Fruit fly (Drosophila melanogaster) whole organism, embryonic: Measurements from ENCODE around the gene CG17598.

Experiments used
- Ada2b ChIP-seq: fragments of 200-800 bp; sonication (Bioruptor generic); IDR thresholded peaks from 2 replicates; pipeline ENCODE4 v1.3.6; 2022; ENCODE audit warnings: missing biosample characterization, missing genetic modification characterization
- Adf1 ChIP-seq: fragments of 200-800 bp; sonication (Bioruptor generic); IDR thresholded peaks from 2 replicates; pipeline ENCODE4 v1.3.6; 2022; ENCODE audit warnings: missing biosample characterization, missing genetic modification characterization
- CG11504 ChIP-seq: fragments of 200-800 bp; sonication (Bioruptor generic); optimal IDR thresholded peaks from 3 replicates; lab custom pipeline; 2019; ENCODE audit warnings: missing biosample characterization, mild to moderate bottlenecking, missing genetic modification characterization, moderate library complexity
- CG13296 ChIP-seq: fragments of 200-800 bp; sonication (Bioruptor generic); optimal IDR thresholded peaks from 3 replicates; lab custom pipeline; 2018; ENCODE audit warnings: missing biosample characterization, mild to moderate bottlenecking, missing genetic modification characterization
- CG13775 ChIP-seq: fragments of 200-800 bp; sonication (Bioruptor generic); optimal IDR thresholded peaks from 3 replicates; lab custom pipeline; 2017; ENCODE audit warnings: missing biosample characterization, mild to moderate bottlenecking, missing genetic modification characterization
- CG14014 ChIP-seq: fragments of 200-800 bp; sonication (Bioruptor generic); IDR thresholded peaks from 2 replicates; pipeline ENCODE4 v1.3.6; 2022; ENCODE audit warnings: missing biosample characterization, missing genetic modification characterization
- CG15514 ChIP-seq: fragments of 200-800 bp; sonication (Bioruptor generic); optimal IDR thresholded peaks from 3 replicates; lab custom pipeline; 2017; ENCODE audit warnings: missing biosample characterization, missing genetic modification characterization, mild to moderate bottlenecking, moderate library complexity, missing genetic modification reagents
- CG16863 ChIP-seq: fragments of 200-800 bp; sonication (Bioruptor generic); optimal IDR thresholded peaks from 3 replicates; lab custom pipeline; 2016; ENCODE audit warnings: missing biosample characterization, missing genetic modification characterization
- CG17361 ChIP-seq: fragments of 200-800 bp; sonication (Bioruptor generic); IDR thresholded peaks from 3 replicates; pipeline ENCODE4 v1.3.6; 2022; ENCODE audit warnings: missing biosample characterization, missing genetic modification characterization
- CG2712 ChIP-seq: fragments of 200-800 bp; optimal IDR thresholded peaks from 3 replicates; lab custom pipeline; 2019; ENCODE audit warnings: missing biosample characterization, mild to moderate bottlenecking, missing genetic modification characterization, moderate library complexity
- CG31365 ChIP-seq: fragments of 200-800 bp; sonication (Bioruptor generic); optimal IDR thresholded peaks from 2 replicates; lab custom pipeline; 2018; ENCODE audit warnings: missing biosample characterization, mild to moderate bottlenecking, missing genetic modification characterization
- CG4617 ChIP-seq: fragments of 200-800 bp; sonication (Bioruptor generic); optimal IDR thresholded peaks from 3 replicates; lab custom pipeline; 2016; ENCODE audit warnings: missing biosample characterization, missing genetic modification characterization, borderline replicate concordance
- CG6854 ChIP-seq: fragments of 200-800 bp; sonication (Bioruptor generic); optimal IDR thresholded peaks from 3 replicates; lab custom pipeline; 2017; ENCODE audit warnings: missing biosample characterization, mild to moderate bottlenecking, missing genetic modification characterization
- CG7357 ChIP-seq: fragments of 200-800 bp; sonication (Bioruptor generic); IDR thresholded peaks from 3 replicates; pipeline ENCODE4 v1.3.6; 2022; ENCODE audit warnings: missing biosample characterization, missing genetic modification characterization
- CG8924 ChIP-seq: fragments of 200-800 bp; optimal IDR thresholded peaks from 3 replicates; lab custom pipeline; 2019; ENCODE audit warnings: missing biosample characterization, mild to moderate bottlenecking, missing genetic modification characterization, moderate library complexity
- CG9817 ChIP-seq: fragments of 200-800 bp; sonication (Bioruptor generic); optimal IDR thresholded peaks from 2 replicates; lab custom pipeline; 2018; ENCODE audit warnings: missing biosample characterization, mild to moderate bottlenecking, missing genetic modification characterization, moderate library complexity
- Camta ChIP-seq: fragments of 200-800 bp; sonication (Bioruptor generic); optimal IDR thresholded peaks from 2 replicates; lab custom pipeline; 2016; ENCODE audit warnings: missing biosample characterization, missing genetic modification characterization
- Chrac-16 ChIP-seq: fragments of 200-800 bp; sonication (Bioruptor generic); optimal IDR thresholded peaks from 3 replicates; lab custom pipeline; 2016; ENCODE audit warnings: missing biosample characterization, missing genetic modification characterization
- Elba2 ChIP-seq: fragments of 200-800 bp; sonication (Bioruptor generic); optimal IDR thresholded peaks from 3 replicates; lab custom pipeline; 2016; ENCODE audit warnings: missing biosample characterization, missing genetic modification characterization
- GATAe ChIP-seq: fragments of 200-800 bp; sonication (Bioruptor generic); conservative IDR thresholded peaks from 2 replicates; pipeline ENCODE4 v1.3.6; 2022; ENCODE audit warnings: missing biosample characterization, missing genetic modification characterization
- HLH3B ChIP-seq: fragments of 200-800 bp; sonication (Bioruptor generic); IDR thresholded peaks from 2 replicates; pipeline ENCODE4 v1.3.6; 2022; ENCODE audit warnings: missing biosample characterization, missing genetic modification characterization
- Hr3 ChIP-seq: fragments of 200-800 bp; sonication (Bioruptor generic); optimal IDR thresholded peaks from 3 replicates; lab custom pipeline; 2016; ENCODE audit warnings: missing biosample characterization, missing genetic modification characterization
- MBD-R2 ChIP-seq: fragments of 200-800 bp; sonication (Bioruptor generic); IDR thresholded peaks from 2 replicates; pipeline ENCODE4 v1.3.6; 2022; ENCODE audit warnings: missing biosample characterization, missing genetic modification characterization
- Mad ChIP-seq: fragments of 200-800 bp; sonication (Bioruptor generic); optimal IDR thresholded peaks from 2 replicates; lab custom pipeline; 2016; ENCODE audit warnings: missing biosample characterization, missing genetic modification characterization
- Neu2 ChIP-seq: fragments of 200-800 bp; sonication (Bioruptor generic); optimal IDR thresholded peaks from 3 replicates; lab custom pipeline; 2016; ENCODE audit warnings: missing biosample characterization, missing genetic modification characterization, borderline replicate concordance
- Rfx ChIP-seq: fragments of 200-800 bp; sonication (Bioruptor generic); IDR thresholded peaks from 2 replicates; pipeline ENCODE4 v1.3.6; 2022; ENCODE audit warnings: missing biosample characterization, missing genetic modification characterization
- Side ChIP-seq: fragments of 200-800 bp; sonication (Bioruptor generic); optimal IDR thresholded peaks from 2 replicates; lab custom pipeline; 2016; ENCODE audit warnings: missing biosample characterization, missing genetic modification characterization
- Spps ChIP-seq: fragments of 200-800 bp; sonication (Bioruptor generic); optimal IDR thresholded peaks from 2 replicates; lab custom pipeline; 2018; ENCODE audit warnings: missing biosample characterization, mild to moderate bottlenecking, missing genetic modification characterization
- Stat92E ChIP-seq, 3 experiments: fragments of >200 bp in 2 of 3; fragments of 200-800 bp in 1 of 3; sonication (Bioruptor generic) in 1 of 3; optimal IDR thresholded peaks; 2 replicates each; lab custom pipeline; 2017 to 2019; ENCODE audit warnings: missing biosample characterization in 3 of 3, missing genetic modification characterization in 3 of 3, mild to moderate bottlenecking in 1 of 3, moderate library complexity in 1 of 3
- Tbp ChIP-seq: fragments of >200 bp; optimal IDR thresholded peaks from 2 replicates; lab custom pipeline; 2018; ENCODE audit warnings: missing biosample characterization, missing genetic modification characterization
- bowl ChIP-seq: fragments of 200-800 bp; sonication (Bioruptor generic); IDR thresholded peaks from 2 replicates; pipeline ENCODE4 v1.3.6; 2022; ENCODE audit warnings: missing biosample characterization, missing genetic modification characterization
- crp ChIP-seq, 2 experiments: fragments of 200-800 bp; sonication (Bioruptor generic); optimal IDR thresholded peaks; 2 replicates in 1 of 2; 3 replicates in 1 of 2; lab custom pipeline; 2017; ENCODE audit warnings: missing biosample characterization in 2 of 2, missing genetic modification characterization in 2 of 2, mild to moderate bottlenecking in 1 of 2, moderate library complexity in 1 of 2
- dmrt99B ChIP-seq: fragments of 200-800 bp; sonication (Bioruptor generic); optimal IDR thresholded peaks from 2 replicates; lab custom pipeline; 2018; ENCODE audit warnings: missing biosample characterization, mild to moderate bottlenecking, missing genetic modification characterization, moderate library complexity
- eyg ChIP-seq: fragments of 200-800 bp; sonication (Bioruptor generic); optimal IDR thresholded peaks from 3 replicates; lab custom pipeline; 2016; ENCODE audit warnings: missing biosample characterization, missing genetic modification characterization
- ftz-f1 ChIP-seq: fragments of 200-800 bp; sonication (Bioruptor generic); optimal IDR thresholded peaks from 2 replicates; lab custom pipeline; 2016; ENCODE audit warnings: missing biosample characterization, missing genetic modification characterization
- gem ChIP-seq: fragments of 200-800 bp; sonication (Bioruptor generic); optimal IDR thresholded peaks from 2 replicates; lab custom pipeline; 2019; ENCODE audit warnings: missing biosample characterization, mild to moderate bottlenecking, missing genetic modification characterization, moderate library complexity
- grn ChIP-seq: fragments of 200-800 bp; sonication (Bioruptor generic); optimal IDR thresholded peaks from 3 replicates; lab custom pipeline; 2017; ENCODE audit warnings: missing biosample characterization, missing genetic modification characterization
- ken ChIP-seq: fragments of 200-800 bp; sonication (Bioruptor generic); IDR thresholded peaks from 3 replicates; pipeline ENCODE4 v1.3.6; 2022; ENCODE audit warnings: missing biosample characterization, missing genetic modification characterization
- lov ChIP-seq, 2 experiments: fragments of 200-800 bp in 1 of 2; fragments of >200 bp in 1 of 2; sonication (Bioruptor generic) in 1 of 2; IDR thresholded peaks in 1 of 2; optimal IDR thresholded peaks in 1 of 2; 2 replicates in 1 of 2; 3 replicates in 1 of 2; pipeline versions ENCODE4 v1.3.6 to Lab custom; 2017 to 2022; ENCODE audit warnings: missing biosample characterization in 1 of 2, missing genetic modification characterization in 1 of 2
- oc ChIP-seq: fragments of 200-800 bp; sonication (Bioruptor generic); optimal IDR thresholded peaks from 2 replicates; lab custom pipeline; 2018; ENCODE audit warnings: missing biosample characterization, mild to moderate bottlenecking, missing genetic modification characterization, moderate library complexity
- otp ChIP-seq: fragments of 200-800 bp; sonication (Bioruptor generic); IDR thresholded peaks from 3 replicates; pipeline ENCODE4, ENCODE4 v1.3.6; 2022; ENCODE audit warnings: missing biosample characterization, missing genetic modification characterization
- rib ChIP-seq: fragments of 200-800 bp; sonication (Bioruptor generic); IDR thresholded peaks from 2 replicates; pipeline ENCODE4 v1.3.6; 2022; ENCODE audit warnings: missing biosample characterization, missing genetic modification characterization
- ro ChIP-seq: fragments of 200-800 bp; sonication (Bioruptor generic); IDR thresholded peaks from 2 replicates; pipeline ENCODE4 v1.3.6; 2022; ENCODE audit warnings: missing biosample characterization, missing genetic modification characterization
- shn ChIP-seq: fragments of 200-800 bp; sonication (Bioruptor generic); optimal IDR thresholded peaks from 3 replicates; lab custom pipeline; 2016; ENCODE audit warnings: missing biosample characterization, missing genetic modification characterization
- slou ChIP-seq: fragments of 200-800 bp; sonication (Bioruptor generic); optimal IDR thresholded peaks from 3 replicates; lab custom pipeline; 2016; ENCODE audit warnings: missing biosample characterization, missing genetic modification characterization
- sqz ChIP-seq: fragments of 200-800 bp; sonication (Bioruptor generic); optimal IDR thresholded peaks from 3 replicates; lab custom pipeline; 2018; ENCODE audit warnings: missing biosample characterization, mild to moderate bottlenecking, missing genetic modification characterization
- trem ChIP-seq: fragments of 200-800 bp; optimal IDR thresholded peaks from 3 replicates; lab custom pipeline; 2019; ENCODE audit warnings: missing biosample characterization, mild to moderate bottlenecking, missing genetic modification characterization, moderate library complexity
- unpg ChIP-seq: fragments of 200-800 bp; sonication (Bioruptor generic); optimal IDR thresholded peaks from 3 replicates; lab custom pipeline; 2018; ENCODE audit warnings: missing biosample characterization, mild to moderate bottlenecking, missing genetic modification characterization, moderate library complexity

The CG17598 gene

dm6 chrX:22487667-22488593 is 52.3 kb downstream of the CG17598 start (continued):
- TF ChIP-seq CG16863 (GFP tag; lab: Kevin White, UChicago): no peak
- no peak for TF ChIP-seq Elba2 (GFP tag; lab: Kevin White, UChicago)
- no peak for TF ChIP-seq GATAe (GFP tag; lab: Robert Waterston, UW)
- TF ChIP-seq shn (GFP tag; lab: Kevin White, UChicago): no peak
- no peak for TF ChIP-seq lov (optimal IDR thresholded peaks at IDR 0.05; lab: Kevin White, UChicago)
- no peak for TF ChIP-seq lov (GFP tag; IDR thresholded peaks at IDR 0.05; lab: Robert Waterston, UW)
- TF ChIP-seq Ada2b (GFP tag; lab: Robert Waterston, UW): peak; percentile 52
- peak; percentile 6 for TF ChIP-seq CG15514 (GFP tag; lab: Kevin White, UChicago)
- peak; percentile 70; the same call in 1 of the 2 replicates for TF ChIP-seq rib (GFP tag; lab: Robert Waterston, UW)
- TF ChIP-seq crp (GFP tag; optimal IDR thresholded peaks at IDR 0.05; lab: Kevin White, UChicago): peak in 1 of 2 experiments; percentile 63
- TF ChIP-seq bowl: no peak
- peak; percentile 44; the same call in 2 of the 3 replicates for TF ChIP-seq CG17361 (GFP tag; lab: Robert Waterston, UW)
- no peak for TF ChIP-seq trem
- TF ChIP-seq gem (tag; lab: Kevin White, UChicago): peak; percentile 70
- no peak for TF ChIP-seq otp (GFP tag; lab: Robert Waterston, UW)
- TF ChIP-seq Mad (GFP tag; lab: Kevin White, UChicago): no peak
- TF ChIP-seq Stat92E (GFP tag; optimal IDR thresholded peaks at IDR 0.05; lab: Kevin White, UChicago): no peak
- no peak for TF ChIP-seq Hr3 (GFP tag; lab: Kevin White, UChicago)
- TF ChIP-seq Tbp (GFP tag; lab: Kevin White, UChicago): no peak
- no peak for TF ChIP-seq CG31365 (tag; lab: Kevin White, UChicago)
- no peak for TF ChIP-seq Side (GFP tag; lab: Kevin White, UChicago)
- no peak for TF ChIP-seq ro (GFP tag; lab: Robert Waterston, UW)
- no peak for TF ChIP-seq CG6854 (GFP tag; lab: Kevin White, UChicago)
- TF ChIP-seq Neu2: no peak
- TF ChIP-seq slou (GFP tag; lab: Kevin White, UChicago): no peak
- TF ChIP-seq CG13296 (GFP tag; lab: Kevin White, UChicago): no peak
- no peak for TF ChIP-seq Camta
- TF ChIP-seq CG14014 (GFP tag; lab: Robert Waterston, UW): peak; percentile 51; the same call in 1 of the 2 replicates
- TF ChIP-seq Rfx: peak; percentile 73
- TF ChIP-seq CG2712 (tag; lab: Kevin White, UChicago): peak; percentile 46
- peak; percentile 64 for TF ChIP-seq dmrt99B (tag; lab: Kevin White, UChicago)
- TF ChIP-seq eyg: no peak
- no peak for TF ChIP-seq grn
- TF ChIP-seq CG4617 (GFP tag; lab: Kevin White, UChicago): no peak
- TF ChIP-seq Chrac-16 (GFP tag; lab: Kevin White, UChicago): no peak
- TF ChIP-seq unpg: peak; percentile 52
- no peak for TF ChIP-seq Spps (tag; lab: Kevin White, UChicago)
- TF ChIP-seq oc (tag; lab: Kevin White, UChicago): no peak
- TF ChIP-seq ftz-f1 (GFP tag; lab: Kevin White, UChicago): peak; percentile 90
- TF ChIP-seq CG13775: peak; percentile 38
- TF ChIP-seq sqz: no peak
- peak; percentile 24; the same call in 1 of the 3 replicates for TF ChIP-seq CG7357 (GFP tag; lab: Robert Waterston, UW)
- TF ChIP-seq HLH3B (GFP tag; lab: Robert Waterston, UW): peak; percentile 60
- TF ChIP-seq CG9817 (tag; lab: Kevin White, UChicago): no peak
- TF ChIP-seq ken: no peak
- peak; percentile 39 for TF ChIP-seq Adf1 (GFP tag; lab: Robert Waterston, UW)
- peak; percentile 41; the same call in 1 of the 2 replicates for TF ChIP-seq MBD-R2 (GFP tag; lab: Robert Waterston, UW)
- peak; percentile 65 for TF ChIP-seq CG11504 (tag; lab: Kevin White, UChicago)
- peak; percentile 39 for TF ChIP-seq CG8924 (tag; lab: Kevin White, UChicago)
